Worm (Caenorhabditis elegans) whole organism, L1 larva: Measurements from ENCODE around the gene Y45F10C.1.

ENCODE experiments used
- C34B4.2 ChIP-seq: sonication (generic microtip); optimal IDR thresholded peaks from 2 replicates; lab custom pipeline; 2017; ENCODE audit warnings: mild to moderate bottlenecking, missing genetic modification characterization, missing compliant biosample characterization
- ceh-82 ChIP-seq, 3 experiments: fragments of 150-350 bp in 1 of 3; sonication (generic microtip) in 2 of 3; optimal IDR thresholded peaks; 2 replicates each; lab custom pipeline; 2014 to 2017; ENCODE audit warnings: missing biosample characterization in 3 of 3, missing genetic modification characterization in 3 of 3
- egl-27 ChIP-seq, 2 experiments: fragments of 150-350 bp in 1 of 2; sonication (generic microtip); optimal IDR thresholded peaks; 3 replicates each; lab custom pipeline; 2017 to 2018; ENCODE audit warnings: missing biosample characterization in 2 of 2, missing genetic modification characterization in 2 of 2, missing genetic modification reagents in 2 of 2
- hlh-17 ChIP-seq: fragments of 200-800 bp; sonication (Bioruptor generic); optimal IDR thresholded peaks from 2 replicates; lab custom pipeline; 2018; ENCODE audit warnings: missing genetic modification characterization, mild to moderate bottlenecking, missing compliant biosample characterization, moderate library complexity, borderline replicate concordance
- lin-13 ChIP-seq: fragments of 150-350 bp; optimal IDR thresholded peaks from 2 replicates; lab custom pipeline; 2014; ENCODE audit warnings: missing biosample characterization, missing genetic modification reagents, missing genetic modification characterization
- lin-39 ChIP-seq: fragments of 150-350 bp; optimal IDR thresholded peaks from 2 replicates; lab custom pipeline; 2014; ENCODE audit warnings: missing biosample characterization, missing genetic modification reagents, missing genetic modification characterization
- mdl-1 ChIP-seq, 2 experiments: fragments of 150-350 bp; optimal IDR thresholded peaks; 2 replicates each; lab custom pipeline; 2014 to 2017; ENCODE audit warnings: missing biosample characterization in 2 of 2, missing genetic modification characterization in 2 of 2, inconsistent platforms in 1 of 2
- nhr-28 ChIP-seq: fragments of 150-350 bp; optimal IDR thresholded peaks from 2 replicates; lab custom pipeline; 2014; ENCODE audit warnings: missing biosample characterization, missing genetic modification characterization
- nhr-90 ChIP-seq: sonication (generic microtip); optimal IDR thresholded peaks from 2 replicates; lab custom pipeline; 2016; ENCODE audit warnings: mild to moderate bottlenecking, missing genetic modification characterization, missing compliant biosample characterization; ENCODE audit not compliant: poor library complexity
- sptf-1 ChIP-seq: fragments of 150-350 bp; optimal IDR thresholded peaks from 2 replicates; lab custom pipeline; 2014; ENCODE audit warnings: missing biosample characterization, missing genetic modification characterization

DNA sequence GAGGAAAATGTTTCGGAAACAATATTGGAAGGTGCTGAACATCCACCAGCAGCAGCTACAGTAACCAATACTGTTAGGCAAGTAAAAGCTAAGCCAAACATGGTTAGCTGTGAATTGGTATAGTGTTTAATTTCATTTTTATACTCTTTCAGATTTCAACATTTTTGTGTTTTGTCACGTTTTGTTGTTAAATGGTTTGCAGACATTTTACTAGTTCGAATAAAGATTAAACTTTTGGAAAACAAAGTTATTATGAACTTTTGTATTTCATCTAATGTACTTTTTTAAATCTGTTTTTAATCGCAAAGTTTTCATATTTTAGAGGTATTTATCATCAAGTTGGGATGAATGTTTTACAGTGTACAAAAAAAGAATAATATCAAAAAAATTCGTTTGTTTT lies 9.1 kb downstream of the Y45F10C.1 start, which contains the start of gene C08F11.17:
- TF ChIP-seq sptf-1 (no peak), nhr-28 (no peak), C34B4.2 (no peak), lin-39 (no peak), lin-13 (GFP tag; lab: Kevin White, UChicago) (no peak), ceh-82 (tag; optimal IDR thresholded peaks at IDR 0.05; lab: Kevin White, UChicago) (no peak), hlh-17 (GFP tag; lab: Kevin White, UChicago) (no peak), egl-27 (tag; optimal IDR thresholded peaks at IDR 0.05; lab: Kevin White, UChicago) (no peak), nhr-90 (no peak), mdl-1 (tag; optimal IDR thresholded peaks at IDR 0.05; lab: Kevin White, UChicago) (no peak)
